In the genomic region with DNA sequence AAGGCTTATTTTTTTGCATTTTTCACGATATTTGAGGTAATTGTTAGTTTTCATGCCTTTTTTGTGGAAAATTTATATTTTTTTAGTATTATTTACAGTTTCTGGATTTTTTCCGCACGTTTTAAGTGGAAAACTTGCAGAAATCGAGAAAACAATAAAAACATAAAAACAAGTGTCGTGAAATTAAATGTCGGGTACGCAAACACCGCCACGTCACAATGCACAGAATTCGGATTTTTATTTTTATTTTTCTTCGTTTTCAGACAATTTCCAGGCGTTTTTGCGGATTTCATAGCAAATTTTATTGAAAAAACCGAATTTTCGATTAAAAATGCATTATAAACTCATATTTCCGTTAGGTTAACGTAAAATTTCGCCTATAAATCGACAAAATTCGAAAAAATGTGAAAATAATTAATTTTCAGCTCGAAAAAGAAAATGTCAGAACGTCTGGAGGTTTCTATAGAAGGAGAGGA, we compare ENCODE assay signal across 2 worm cellular contexts.
TF ChIP-seq lines count a peak whose summit lies in the region.

Gene C35B1.2, plus strand, starts transcription at position 426 of the 476 bp plus-strand sequence.

TF ChIP-seq in whole organism, L1 larva, 84 proteins besides CTCF, POLR2A, EP300 and RAD21 (continued from another document):
- TF ChIP-seq efl-1 (optimal IDR thresholded peaks at IDR 0.05; lab: Kevin White, UChicago) = peak; percentile 31 to 55
- TF ChIP-seq efl-1 (GFP tag; optimal IDR thresholded peaks at IDR 0.05 in 1 of 2; lab: Kevin White, UChicago) = peak; percentile 36 to 88
- TF ChIP-seq dpl-1 (GFP tag; optimal IDR thresholded peaks at IDR 0.05; lab: Kevin White, UChicago) = peak; percentile 2 to 57 (median 54)
- TF ChIP-seq unc-98 (GFP tag; IDR thresholded peaks at IDR 0.05; lab: Robert Waterston, UW) = no peak
- peak; percentile 24 for TF ChIP-seq ceh-90 (tag; optimal IDR thresholded peaks at IDR 0.05; lab: Kevin White, UChicago)
- peak; percentile 11 for TF ChIP-seq nhr-20 (tag; optimal IDR thresholded peaks at IDR 0.05; lab: Kevin White, UChicago)
- TF ChIP-seq ztf-11 (tag; optimal IDR thresholded peaks at IDR 0.05; lab: Kevin White, UChicago) = no peak
- TF ChIP-seq nhr-47 (tag; optimal IDR thresholded peaks at IDR 0.05; lab: Kevin White, UChicago) = peak; percentile 43
- TF ChIP-seq swsn-7 (tag; optimal IDR thresholded peaks at IDR 0.05; lab: Kevin White, UChicago) = peak; percentile 24
- peak; percentile 63 for TF ChIP-seq nhr-85 (tag; lab: Kevin White, UChicago)

TF ChIP-seq in whole organism, L4 larva, 104 proteins besides CTCF, POLR2A, EP300 and RAD21 (continued from another document):
- TF ChIP-seq unc-130 (GFP tag; optimal IDR thresholded peaks at IDR 0.05; lab: Kevin White, UChicago) (no peak), ceh-44 (GFP tag; IDR thresholded peaks at IDR 0.05; lab: Robert Waterston, UW) (no peak), ces-1 (GFP tag; optimal IDR thresholded peaks at IDR 0.05; lab: Kevin White, UChicago) (no peak), zip-11 (GFP tag; IDR thresholded peaks at IDR 0.05; lab: Robert Waterston, UW) (no peak), ceh-28 (tag; optimal IDR thresholded peaks at IDR 0.05; lab: Kevin White, UChicago) (no peak), lsy-2 (tag; optimal IDR thresholded peaks at IDR 0.05; lab: Kevin White, UChicago) (peak in 1 of 2 experiments; percentile 51), mxl-3 (GFP tag; optimal IDR thresholded peaks at IDR 0.05; lab: Kevin White, UChicago) (no peak), nhr-42 (GFP tag; IDR thresholded peaks at IDR 0.05; lab: Robert Waterston, UW) (no peak), dpl-1 (GFP tag; optimal IDR thresholded peaks at IDR 0.05; lab: Kevin White, UChicago) (no peak), nhr-102 (tag; optimal IDR thresholded peaks at IDR 0.05; lab: Kevin White, UChicago) (no peak), nhr-28 (tag; optimal IDR thresholded peaks at IDR 0.05; lab: Kevin White, UChicago) (no peak), daf-8 (GFP tag; IDR thresholded peaks at IDR 0.05; lab: Robert Waterston, UW) (no peak), gei-8 (GFP tag; optimal IDR thresholded peaks at IDR 0.05; lab: Kevin White, UChicago) (no peak), lin-13 (GFP tag; optimal IDR thresholded peaks at IDR 0.05; lab: Kevin White, UChicago) (no peak), skn-1 (tag; optimal IDR thresholded peaks at IDR 0.05; lab: Kevin White, UChicago) (no peak), Y105C5A.15 (GFP tag; IDR thresholded peaks at IDR 0.05; lab: Robert Waterston, UW) (no peak), lin-1 (GFP tag; IDR thresholded peaks at IDR 0.05; lab: Robert Waterston, UW) (no peak), tag-97 (GFP tag; IDR thresholded peaks at IDR 0.05; lab: Robert Waterston, UW) (no peak), ZK546.5 (tag; optimal IDR thresholded peaks at IDR 0.05; lab: Kevin White, UChicago) (no peak), mes-2 (tag; optimal IDR thresholded peaks at IDR 0.05; lab: Kevin White, UChicago; ENCODE audit: poor library complexity, severe bottlenecking) (peak; percentile 53), dve-1 (tag; optimal IDR thresholded peaks at IDR 0.05; lab: Kevin White, UChicago; ENCODE audit: insufficient read depth) (no peak), daf-16 (GFP tag; optimal IDR thresholded peaks at IDR 0.05; lab: Kevin White, UChicago) (no peak), daf-16 (tag; optimal IDR thresholded peaks at IDR 0.05; lab: Kevin White, UChicago) (peak; percentile 10), madf-5 (GFP tag; IDR thresholded peaks at IDR 0.05; lab: Robert Waterston, UW) (no peak), F37D6.2 (tag; optimal IDR thresholded peaks at IDR 0.05; lab: Kevin White, UChicago) (no peak), lin-15B (tag; optimal IDR thresholded peaks at IDR 0.05; lab: Kevin White, UChicago) (no peak), snpc-1.2 (GFP tag; IDR thresholded peaks at IDR 0.05; lab: Robert Waterston, UW) (0 out of 2 replicates have a peak, but pooled peaks have one; percentile 41), mep-1 (tag; optimal IDR thresholded peaks at IDR 0.05; lab: Kevin White, UChicago) (no peak), rbr-2 (tag; optimal IDR thresholded peaks at IDR 0.05; lab: Kevin White, UChicago) (no peak), F44E2.7 (GFP tag; IDR thresholded peaks at IDR 0.05; lab: Robert Waterston, UW) (no peak), nhr-237 (tag; optimal IDR thresholded peaks at IDR 0.05; lab: Kevin White, UChicago) (no peak), R02D3.7 (tag; optimal IDR thresholded peaks at IDR 0.05; lab: Kevin White, UChicago) (no peak), nhr-77 (tag; optimal IDR thresholded peaks at IDR 0.05; lab: Kevin White, UChicago) (no peak), zfp-2 (tag; optimal IDR thresholded peaks at IDR 0.05; lab: Kevin White, UChicago) (no peak)
